Worm (Caenorhabditis elegans) whole organism, L4 larva: Measurements from ENCODE around the gene W04D2.4.

Source experiments
- F37D6.2 ChIP-seq: sonication (generic microtip); optimal IDR thresholded peaks from 2 replicates; lab custom pipeline; 2016; ENCODE audit warnings: mild to moderate bottlenecking, missing genetic modification characterization, missing compliant biosample characterization
- Y75B8A.6 ChIP-seq: fragments of 200-800 bp; sonication (Bioruptor generic); IDR thresholded peaks from 2 replicates; pipeline ENCODE4 v1.3.6; 2022; ENCODE audit warnings: missing genetic modification reagents, missing genetic modification characterization, missing compliant biosample characterization
- arid-1 ChIP-seq: fragments of 200-800 bp; sonication (Bioruptor generic); conservative IDR thresholded peaks from 2 replicates; pipeline ENCODE4 v1.3.6; 2022; ENCODE audit warnings: missing genetic modification reagents, missing genetic modification characterization, missing compliant biosample characterization
- cey-2 ChIP-seq: sonication (generic microtip); optimal IDR thresholded peaks from 3 replicates; lab custom pipeline; 2017; ENCODE audit warnings: missing genetic modification characterization, mild to moderate bottlenecking, missing compliant biosample characterization, antibody characterized with exemption, borderline replicate concordance; ENCODE audit not compliant: insufficient read depth
- dmd-9 ChIP-seq: fragments of 200-800 bp; sonication (Bioruptor generic); IDR thresholded peaks from 2 replicates; pipeline ENCODE4 v1.3.6; 2022; ENCODE audit warnings: missing genetic modification reagents, missing genetic modification characterization, missing compliant biosample characterization
- zag-1 ChIP-seq: fragments of 150-350 bp; optimal IDR thresholded peaks from 2 replicates; lab custom pipeline; 2014; ENCODE audit warnings: missing biosample characterization, missing genetic modification characterization
- ztf-11 ChIP-seq: fragments of 150-350 bp; optimal IDR thresholded peaks from 2 replicates; lab custom pipeline; 2014; ENCODE audit warnings: missing biosample characterization, missing genetic modification characterization

The W04D2.4 gene

ce11 chrV:12446895-12447294 lies 50.7 kb downstream of the W04D2.4 start, which contains the start of the genes pals-38 and C54D10.9:
Gene pals-38 (minus strand): TSS chrV:12446995.
Gene C54D10.9 (plus strand): TSS chrV:12447153.
- TF ChIP-seq arid-1 (GFP tag; lab: Robert Waterston, UW) (no peak), F37D6.2 (tag; lab: Kevin White, UChicago) (no peak), ztf-11 (tag; lab: Kevin White, UChicago) (no peak), Y75B8A.6 (GFP tag; lab: Robert Waterston, UW) (no peak), cey-2 (no peak), zag-1 (no peak), dmd-9 (GFP tag; lab: Robert Waterston, UW) (no peak)
